Fruit fly (Drosophila melanogaster) S2 (cell line): ENCODE data around the gene CG9926.

Experiments used
- CG8478 ChIP-seq: fragments of >200 bp; optimal IDR thresholded peaks from 2 replicates; lab custom pipeline; 2018
- CTCF ChIP-seq, 2 experiments: fragments of >200 bp; optimal IDR thresholded peaks; 2 replicates each; lab custom pipeline; 2018

dm6 chr3R:13984922-13985581 lies 34.1 kb upstream of the CG9926 start:
- TF ChIP-seq CTCF (optimal IDR thresholded peaks at IDR 0.05; lab: Kevin White, UChicago) (no peak), CG8478 (lab: Kevin White, UChicago) (no peak)
